Worm (Caenorhabditis elegans): ENCODE measurements around the gene cec-6.

The cec-6 gene

ce11 chrIV:5548843-5549242 lies 4.2 kb downstream of the cec-6 start (continued):
- TF ChIP-seq nhr-237 (tag; optimal IDR thresholded peaks at IDR 0.05) (no peak), ceh-63 (GFP tag; optimal IDR thresholded peaks at IDR 0.05) (no peak), elt-2 (tag; optimal IDR thresholded peaks at IDR 0.05) (no peak), hlh-4 (tag; optimal IDR thresholded peaks at IDR 0.05) (no peak), skn-1 (tag; optimal IDR thresholded peaks at IDR 0.05) (peak; percentile 54), nhr-28 (tag; optimal IDR thresholded peaks at IDR 0.05) (no peak), fos-1 (tag; optimal IDR thresholded peaks at IDR 0.05) (no peak), efl-3 (GFP tag; optimal IDR thresholded peaks at IDR 0.05) (no peak), ztf-4 (tag; optimal IDR thresholded peaks at IDR 0.05) (no peak), sptf-1 (tag; optimal IDR thresholded peaks at IDR 0.05) (no peak), F16B12.6 (tag; optimal IDR thresholded peaks at IDR 0.05) (no peak), elt-3 (tag; optimal IDR thresholded peaks at IDR 0.05) (no peak), ceh-82 (tag; optimal IDR thresholded peaks at IDR 0.05) (no peak), efl-1 (optimal IDR thresholded peaks at IDR 0.05) (peak; percentile 15 to 28), efl-1 (GFP tag; optimal IDR thresholded peaks at IDR 0.05 in 1 of 2) (peak; percentile 20 to 85), ces-1 (GFP tag; optimal IDR thresholded peaks at IDR 0.05) (no peak), snu-23 (GFP tag; optimal IDR thresholded peaks at IDR 0.05) (peak; percentile 49), nhr-12 (tag; optimal IDR thresholded peaks at IDR 0.05) (no peak), lsy-2 (tag; optimal IDR thresholded peaks at IDR 0.05) (peak in 1 of 2 experiments; percentile 63), vab-15 (tag; optimal IDR thresholded peaks at IDR 0.05) (no peak), egl-27 (tag; optimal IDR thresholded peaks at IDR 0.05) (no peak), nhr-76 (tag; optimal IDR thresholded peaks at IDR 0.05) (no peak), hpl-2 (GFP tag; optimal IDR thresholded peaks at IDR 0.05) (no peak), unc-86 (tag; optimal IDR thresholded peaks at IDR 0.05) (no peak), hlh-17 (GFP tag; optimal IDR thresholded peaks at IDR 0.05; ENCODE audit: borderline replicate concordance) (no peak), fkh-10 (GFP tag; optimal IDR thresholded peaks at IDR 0.05) (no peak), alr-1 (tag; optimal IDR thresholded peaks at IDR 0.05; ENCODE audit: borderline replicate concordance) (no peak), lin-39 (tag; optimal IDR thresholded peaks at IDR 0.05) (no peak), rnt-1 (tag; optimal IDR thresholded peaks at IDR 0.05) (peak; percentile 71), lir-3 (tag; optimal IDR thresholded peaks at IDR 0.05; ENCODE audit: poor library complexity) (peak; percentile 65), C16A3.4 (tag; optimal IDR thresholded peaks at IDR 0.05) (peak; percentile 29)

ce11 chrIV:5550676-5551184 lies 6.1 kb downstream of the cec-6 start, which contains the start of gene ari-2:
TSS of gene ari-2 (plus strand) at chrIV:5551134.
- TF ChIP-seq mep-1 (tag; optimal IDR thresholded peaks at IDR 0.05), result peak; percentile 44
- no peak for TF ChIP-seq snpc-4 (tag; optimal IDR thresholded peaks at IDR 0.05)
- TF ChIP-seq efl-1 (optimal IDR thresholded peaks at IDR 0.05), result peak in 1 of 2 experiments; percentile 8
- TF ChIP-seq efl-1 (GFP tag; optimal IDR thresholded peaks at IDR 0.05 in 1 of 2), result no peak
- TF ChIP-seq snu-23 (GFP tag; optimal IDR thresholded peaks at IDR 0.05), result peak; percentile 4
- peak; percentile 44 for TF ChIP-seq nhr-85 (tag)
- TF ChIP-seq pag-3 (tag; optimal IDR thresholded peaks at IDR 0.05; ENCODE audit: borderline replicate concordance, insufficient read depth), result no peak
- TF ChIP-seq ztf-4 (tag; optimal IDR thresholded peaks at IDR 0.05), result no peak
- peak; percentile 55 for TF ChIP-seq fkh-8 (tag; optimal IDR thresholded peaks at IDR 0.05)
- TF ChIP-seq blmp-1 (tag; optimal IDR thresholded peaks at IDR 0.05), result peak; percentile 5
- no peak for TF ChIP-seq swsn-7 (tag; optimal IDR thresholded peaks at IDR 0.05)
- peak; percentile 63 for TF ChIP-seq lin-14 (GFP tag; optimal IDR thresholded peaks at IDR 0.05)
- TF ChIP-seq lsy-2 (tag; optimal IDR thresholded peaks at IDR 0.05), result peak in 1 of 2 experiments; percentile 31

- no peak for TF ChIP-seq efl-3 (GFP tag; optimal IDR thresholded peaks at IDR 0.05)
- TF ChIP-seq fkh-8 (tag; optimal IDR thresholded peaks at IDR 0.05), result no peak
- no peak for TF ChIP-seq mdl-1 (tag; optimal IDR thresholded peaks at IDR 0.05)
- no peak for TF ChIP-seq mep-1 (tag; optimal IDR thresholded peaks at IDR 0.05)
- TF ChIP-seq grh-1 (GFP tag; IDR thresholded peaks at IDR 0.05), result no peak
- no peak for TF ChIP-seq lin-14 (GFP tag; optimal IDR thresholded peaks at IDR 0.05)
- TF ChIP-seq snu-23 (GFP tag; optimal IDR thresholded peaks at IDR 0.05), result no peak
- no peak for TF ChIP-seq alr-1 (tag; optimal IDR thresholded peaks at IDR 0.05; ENCODE audit: borderline replicate concordance)
- TF ChIP-seq lin-39 (tag; optimal IDR thresholded peaks at IDR 0.05), result no peak
- no peak for TF ChIP-seq dsc-1 (tag; optimal IDR thresholded peaks at IDR 0.05)
- TF ChIP-seq ztf-4 (tag; optimal IDR thresholded peaks at IDR 0.05), result no peak
- TF ChIP-seq lsy-2 (tag; optimal IDR thresholded peaks at IDR 0.05), result no peak
- no peak for TF ChIP-seq C04F5.9 (tag; optimal IDR thresholded peaks at IDR 0.05)
- TF ChIP-seq xbp-1 (tag; optimal IDR thresholded peaks at IDR 0.05), result no peak
- no peak for TF ChIP-seq mab-9 (GFP tag; IDR thresholded peaks at IDR 0.05)
- TF ChIP-seq F16B12.6 (tag; optimal IDR thresholded peaks at IDR 0.05), result no peak
- no peak for TF ChIP-seq aha-1 (tag; optimal IDR thresholded peaks at IDR 0.05)
These were observed 9.5 kb downstream of the cec-6 start for ce11 chrIV:5554168-5554567.

Data from whole organism, L1 larva.